Worm (Caenorhabditis elegans) whole organism, L1 larva: ENCODE measurements around the gene F31D4.8.

ENCODE experiments used
- ceh-82 ChIP-seq, 3 experiments: fragments of 150-350 bp in 1 of 3; sonication (generic microtip) in 2 of 3; optimal IDR thresholded peaks; 2 replicates each; lab custom pipeline; 2014 to 2017; ENCODE audit warnings: missing biosample characterization in 3 of 3, missing genetic modification characterization in 3 of 3
- egl-27 ChIP-seq, 2 experiments: fragments of 150-350 bp in 1 of 2; sonication (generic microtip); optimal IDR thresholded peaks; 3 replicates each; lab custom pipeline; 2017 to 2018; ENCODE audit warnings: missing biosample characterization in 2 of 2, missing genetic modification characterization in 2 of 2, missing genetic modification reagents in 2 of 2
- nhr-20 ChIP-seq: sonication (generic microtip); optimal IDR thresholded peaks from 2 replicates; lab custom pipeline; 2016; ENCODE audit warnings: mild to moderate bottlenecking, missing genetic modification characterization, missing compliant biosample characterization
- nhr-237 ChIP-seq: fragments of 150-350 bp; optimal IDR thresholded peaks from 2 replicates; lab custom pipeline; 2014; ENCODE audit warnings: missing biosample characterization, missing genetic modification characterization
- nhr-28 ChIP-seq: fragments of 150-350 bp; optimal IDR thresholded peaks from 2 replicates; lab custom pipeline; 2014; ENCODE audit warnings: missing biosample characterization, missing genetic modification characterization
- nhr-77 ChIP-seq: fragments of 150-350 bp; optimal IDR thresholded peaks from 2 replicates; lab custom pipeline; 2014; ENCODE audit warnings: missing biosample characterization, missing genetic modification characterization
- unc-130 ChIP-seq: fragments of 150-350 bp; optimal IDR thresholded peaks from 2 replicates; lab custom pipeline; 2017; ENCODE audit warnings: missing biosample characterization, missing genetic modification characterization, inconsistent platforms

DNA sequence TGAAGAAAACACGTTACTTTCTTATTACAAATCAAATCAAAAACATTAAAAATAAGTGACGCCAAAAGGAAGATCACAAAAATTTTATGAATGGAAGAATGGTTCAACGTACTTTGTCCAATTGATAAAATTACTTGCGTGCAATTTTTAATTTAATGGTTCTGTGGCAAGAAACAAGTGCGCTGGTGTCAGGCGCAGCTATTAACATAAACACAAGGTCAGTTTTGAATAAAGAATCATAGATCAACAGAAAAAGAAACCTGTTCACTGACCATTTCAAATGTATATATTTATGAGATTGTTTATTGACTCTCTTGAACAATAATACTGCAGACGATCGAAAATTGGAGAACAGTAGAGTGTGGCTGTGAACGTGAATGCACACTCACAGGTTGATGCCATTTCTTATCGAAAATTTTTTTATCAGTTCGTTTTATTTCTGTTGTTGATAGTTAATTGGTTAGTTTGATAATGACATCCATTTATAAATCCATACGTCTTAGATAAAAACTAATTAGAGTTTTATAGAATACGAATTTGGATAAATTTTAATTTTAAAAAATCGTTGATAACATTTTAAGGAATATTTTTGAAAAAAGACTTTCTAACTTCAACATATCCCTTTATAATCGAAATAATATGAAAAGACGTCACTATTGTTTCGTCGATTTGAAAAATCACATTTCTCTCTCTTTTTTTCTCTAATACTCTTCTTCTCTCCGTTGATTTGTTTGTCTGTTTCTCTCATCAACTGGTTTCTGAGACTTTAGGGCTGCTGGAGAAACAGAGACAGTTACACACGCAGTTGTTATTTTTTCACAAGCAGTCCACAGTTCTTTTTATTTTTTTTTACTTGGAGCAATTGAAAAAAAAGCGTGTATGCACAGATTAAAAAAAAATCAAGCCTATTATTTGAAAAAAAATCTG, 35.2 kb upstream of the F31D4.8 start, which contains the start of gene amx-3:
- TF ChIP-seq unc-130 = no peak
- peak; percentile 36 for TF ChIP-seq nhr-20 (tag; lab: Kevin White, UChicago)
- TF ChIP-seq nhr-77 = no peak
- no peak for TF ChIP-seq nhr-237
- TF ChIP-seq nhr-28 (tag; lab: Kevin White, UChicago) = no peak
- TF ChIP-seq egl-27 (tag; optimal IDR thresholded peaks at IDR 0.05; lab: Kevin White, UChicago) = no peak
- TF ChIP-seq ceh-82 (tag; optimal IDR thresholded peaks at IDR 0.05; lab: Kevin White, UChicago) = no peak
